Fruit fly (Drosophila melanogaster) whole organism, embryonic: ENCODE results near the gene CG2691.

Source experiments
- Atf-2 ChIP-seq: fragments of 200-800 bp; sonication (Bioruptor generic); optimal IDR thresholded peaks from 2 replicates; lab custom pipeline; 2016; ENCODE audit warnings: missing biosample characterization, missing genetic modification characterization
- Blimp-1 ChIP-seq: fragments of 200-800 bp; sonication (Bioruptor generic); optimal IDR thresholded peaks from 3 replicates; lab custom pipeline; 2018; ENCODE audit warnings: missing biosample characterization, missing genetic modification characterization, mild to moderate bottlenecking, moderate library complexity, missing genetic modification reagents
- CG10209 ChIP-seq: fragments of 200-800 bp; sonication (Bioruptor generic); optimal IDR thresholded peaks from 3 replicates; lab custom pipeline; 2017; ENCODE audit warnings: missing biosample characterization, mild to moderate bottlenecking, missing genetic modification characterization, missing genetic modification reagents
- CG10267 ChIP-seq: fragments of 200-800 bp; sonication (Bioruptor generic); optimal IDR thresholded peaks from 2 replicates; lab custom pipeline; 2018; ENCODE audit warnings: missing biosample characterization, mild to moderate bottlenecking, missing genetic modification characterization, moderate library complexity
- CG10959 ChIP-seq: fragments of 200-800 bp; sonication (Bioruptor generic); IDR thresholded peaks from 2 replicates; pipeline ENCODE4 v1.3.6; 2022; ENCODE audit warnings: missing biosample characterization, missing genetic modification characterization
- CG11504 ChIP-seq: fragments of 200-800 bp; sonication (Bioruptor generic); optimal IDR thresholded peaks from 3 replicates; lab custom pipeline; 2019; ENCODE audit warnings: missing biosample characterization, mild to moderate bottlenecking, missing genetic modification characterization, moderate library complexity
- CG11560 ChIP-seq: fragments of 200-800 bp; sonication (Bioruptor generic); IDR thresholded peaks from 3 replicates; pipeline ENCODE4 v1.3.6; 2022; ENCODE audit warnings: missing biosample characterization, missing genetic modification characterization
- CG12071 ChIP-seq: fragments of 200-800 bp; sonication (Bioruptor generic); optimal IDR thresholded peaks from 3 replicates; lab custom pipeline; 2018; ENCODE audit warnings: missing biosample characterization, mild to moderate bottlenecking, missing genetic modification characterization
- CG13123 ChIP-seq: fragments of 200-800 bp; sonication (Bioruptor generic); optimal IDR thresholded peaks from 2 replicates; lab custom pipeline; 2016; ENCODE audit warnings: missing biosample characterization, missing genetic modification characterization
- CG13296 ChIP-seq: fragments of 200-800 bp; sonication (Bioruptor generic); optimal IDR thresholded peaks from 3 replicates; lab custom pipeline; 2018; ENCODE audit warnings: missing biosample characterization, mild to moderate bottlenecking, missing genetic modification characterization
- CG14667 ChIP-seq: fragments of 200-800 bp; sonication (Bioruptor generic); IDR thresholded peaks from 2 replicates; pipeline ENCODE4 v1.3.6; 2022; ENCODE audit warnings: missing biosample characterization, missing genetic modification characterization
- CG1529 ChIP-seq: fragments of 200-800 bp; sonication (Bioruptor generic); optimal IDR thresholded peaks from 3 replicates; lab custom pipeline; 2018; ENCODE audit warnings: missing biosample characterization, missing genetic modification characterization
- CG15601 ChIP-seq: fragments of 200-800 bp; sonication (Bioruptor generic); optimal IDR thresholded peaks from 3 replicates; lab custom pipeline; 2019; ENCODE audit warnings: missing biosample characterization, mild to moderate bottlenecking, missing genetic modification characterization, moderate library complexity
- CG17359 ChIP-seq: fragments of 200-800 bp; sonication (Bioruptor generic); optimal IDR thresholded peaks from 3 replicates; lab custom pipeline; 2018; ENCODE audit warnings: missing biosample characterization, mild to moderate bottlenecking, missing genetic modification characterization, moderate library complexity
- CG1832 ChIP-seq: fragments of 200-800 bp; sonication (Bioruptor generic); optimal IDR thresholded peaks from 2 replicates; lab custom pipeline; 2017; ENCODE audit warnings: missing biosample characterization, mild to moderate bottlenecking, missing genetic modification characterization, inconsistent platforms
- CG2678 ChIP-seq: fragments of 200-800 bp; sonication (Bioruptor generic); optimal IDR thresholded peaks from 3 replicates; lab custom pipeline; 2019; ENCODE audit warnings: missing biosample characterization, mild to moderate bottlenecking, missing genetic modification characterization, moderate library complexity
- CG3407 ChIP-seq: fragments of 200-800 bp; sonication (Bioruptor generic); optimal IDR thresholded peaks from 2 replicates; lab custom pipeline; 2018; ENCODE audit warnings: missing biosample characterization, mild to moderate bottlenecking, missing genetic modification characterization
- CG4404 ChIP-seq: fragments of 200-800 bp; sonication (Bioruptor generic); IDR thresholded peaks from 2 replicates; pipeline ENCODE4 v1.3.6; 2022; ENCODE audit warnings: missing biosample characterization, missing genetic modification characterization
- CG4707 ChIP-seq: fragments of 200-800 bp; sonication (Bioruptor generic); optimal IDR thresholded peaks from 2 replicates; lab custom pipeline; 2018; ENCODE audit warnings: missing biosample characterization, mild to moderate bottlenecking, missing genetic modification characterization, moderate library complexity
- CG4820 ChIP-seq: fragments of 200-800 bp; sonication (Bioruptor generic); optimal IDR thresholded peaks from 3 replicates; lab custom pipeline; 2016; ENCODE audit warnings: missing biosample characterization, missing genetic modification characterization
- CG7357 ChIP-seq: fragments of 200-800 bp; sonication (Bioruptor generic); IDR thresholded peaks from 3 replicates; pipeline ENCODE4 v1.3.6; 2022; ENCODE audit warnings: missing biosample characterization, missing genetic modification characterization
- CG7786 ChIP-seq: fragments of 200-800 bp; sonication (Bioruptor generic); optimal IDR thresholded peaks from 2 replicates; lab custom pipeline; 2016; ENCODE audit warnings: missing biosample characterization, missing genetic modification characterization
- CG7928 ChIP-seq: fragments of 200-800 bp; sonication (Bioruptor generic); optimal IDR thresholded peaks from 2 replicates; lab custom pipeline; 2017; ENCODE audit warnings: missing biosample characterization, mild to moderate bottlenecking, missing genetic modification characterization
- CG8359 ChIP-seq: fragments of 200-800 bp; sonication (Bioruptor generic); optimal IDR thresholded peaks from 2 replicates; lab custom pipeline; 2017; ENCODE audit warnings: missing biosample characterization, mild to moderate bottlenecking, missing genetic modification characterization, borderline replicate concordance
- CG8924 ChIP-seq: fragments of 200-800 bp; optimal IDR thresholded peaks from 3 replicates; lab custom pipeline; 2019; ENCODE audit warnings: missing biosample characterization, mild to moderate bottlenecking, missing genetic modification characterization, moderate library complexity
- CoRest ChIP-seq: fragments of 200-800 bp; sonication (Bioruptor generic); optimal IDR thresholded peaks from 3 replicates; lab custom pipeline; 2018; ENCODE audit warnings: missing biosample characterization, mild to moderate bottlenecking, missing genetic modification characterization, moderate library complexity
- Fer2 ChIP-seq: fragments of 200-800 bp; sonication (Bioruptor generic); optimal IDR thresholded peaks from 2 replicates; lab custom pipeline; 2018; ENCODE audit warnings: missing biosample characterization, mild to moderate bottlenecking, missing genetic modification characterization, moderate library complexity
- Fer3 ChIP-seq: fragments of 200-800 bp; sonication (Bioruptor generic); optimal IDR thresholded peaks from 2 replicates; lab custom pipeline; 2018; ENCODE audit warnings: missing biosample characterization, mild to moderate bottlenecking, missing genetic modification characterization, moderate library complexity
- HHEX ChIP-seq: fragments of 200-800 bp; sonication (Bioruptor generic); optimal IDR thresholded peaks from 3 replicates; lab custom pipeline; 2017; ENCODE audit warnings: missing biosample characterization, mild to moderate bottlenecking, missing genetic modification characterization, missing genetic modification reagents
- NC2α ChIP-seq: fragments of 200-800 bp; sonication (Bioruptor generic); optimal IDR thresholded peaks from 2 replicates; lab custom pipeline; 2016; ENCODE audit warnings: missing biosample characterization, missing genetic modification characterization
- NFAT ChIP-seq: fragments of 200-800 bp; sonication (Bioruptor generic); IDR thresholded peaks from 2 replicates; pipeline ENCODE4 v1.3.6; 2022; ENCODE audit warnings: missing biosample characterization, missing genetic modification characterization
- Nf-YB ChIP-seq: fragments of 200-800 bp; sonication (Bioruptor generic); optimal IDR thresholded peaks from 3 replicates; lab custom pipeline; 2019; ENCODE audit warnings: missing biosample characterization, mild to moderate bottlenecking, missing genetic modification characterization, moderate library complexity
- NfI ChIP-seq: fragments of 200-800 bp; sonication (Bioruptor generic); optimal IDR thresholded peaks from 3 replicates; lab custom pipeline; 2018; ENCODE audit warnings: missing biosample characterization, mild to moderate bottlenecking, missing genetic modification characterization, moderate library complexity
- Sry-β ChIP-seq: fragments of 200-800 bp; sonication (Bioruptor generic); optimal IDR thresholded peaks from 2 replicates; lab custom pipeline; 2018; ENCODE audit warnings: missing biosample characterization, mild to moderate bottlenecking, missing genetic modification characterization, moderate library complexity
- YL-1 ChIP-seq: fragments of 200-800 bp; sonication (Bioruptor generic); optimal IDR thresholded peaks from 3 replicates; lab custom pipeline; 2017; ENCODE audit warnings: missing biosample characterization, mild to moderate bottlenecking, missing genetic modification characterization
- caup ChIP-seq: fragments of 200-800 bp; sonication (Bioruptor generic); optimal IDR thresholded peaks from 3 replicates; lab custom pipeline; 2017; ENCODE audit warnings: missing biosample characterization, mild to moderate bottlenecking, missing genetic modification characterization, moderate library complexity; ENCODE audit not compliant: severe bottlenecking
- cg ChIP-seq: fragments of 200-800 bp; sonication (Bioruptor generic); optimal IDR thresholded peaks from 3 replicates; lab custom pipeline; 2019; ENCODE audit warnings: missing biosample characterization, mild to moderate bottlenecking, missing genetic modification characterization, moderate library complexity
- chinmo ChIP-seq: fragments of 200-800 bp; sonication (Bioruptor generic); IDR thresholded peaks from 4 replicates; pipeline ENCODE4 v1.3.6; 2022; ENCODE audit warnings: missing biosample characterization, missing genetic modification characterization; ENCODE audit not compliant: partially characterized antibody
- dmrt11E ChIP-seq: fragments of 200-800 bp; sonication (Bioruptor generic); optimal IDR thresholded peaks from 3 replicates; lab custom pipeline; 2018; ENCODE audit warnings: missing biosample characterization, mild to moderate bottlenecking, missing genetic modification characterization, moderate library complexity
- ewg ChIP-seq: fragments of 200-800 bp; sonication (Bioruptor generic); optimal IDR thresholded peaks from 3 replicates; lab custom pipeline; 2017; ENCODE audit warnings: mild to moderate bottlenecking, missing biosample characterization, missing genetic modification reagents, missing genetic modification characterization
- fd96Cb ChIP-seq: fragments of 200-800 bp; sonication (Bioruptor generic); optimal IDR thresholded peaks from 2 replicates; lab custom pipeline; 2018; ENCODE audit warnings: missing biosample characterization, mild to moderate bottlenecking, missing genetic modification characterization, moderate library complexity
- grau ChIP-seq: fragments of 200-800 bp; optimal IDR thresholded peaks from 3 replicates; lab custom pipeline; 2019; ENCODE audit warnings: missing biosample characterization, mild to moderate bottlenecking, missing genetic modification characterization, moderate library complexity
- gsb-n ChIP-seq: fragments of 200-800 bp; sonication (Bioruptor generic); optimal IDR thresholded peaks from 3 replicates; lab custom pipeline; 2018; ENCODE audit warnings: missing biosample characterization, mild to moderate bottlenecking, missing genetic modification characterization
- gt ChIP-seq: fragments of 200-800 bp; sonication (Bioruptor generic); IDR thresholded peaks from 2 replicates; pipeline ENCODE4 v1.3.6; 2022; ENCODE audit warnings: missing biosample characterization, missing genetic modification characterization
- nom ChIP-seq: fragments of 200-800 bp; sonication (Bioruptor generic); optimal IDR thresholded peaks from 2 replicates; lab custom pipeline; 2017; ENCODE audit warnings: missing biosample characterization, missing genetic modification characterization, mild to moderate bottlenecking, moderate library complexity, missing genetic modification reagents
- sqz ChIP-seq: fragments of 200-800 bp; sonication (Bioruptor generic); optimal IDR thresholded peaks from 3 replicates; lab custom pipeline; 2018; ENCODE audit warnings: missing biosample characterization, mild to moderate bottlenecking, missing genetic modification characterization
- stc ChIP-seq: fragments of 200-800 bp; sonication (Bioruptor generic); IDR thresholded peaks from 2 replicates; pipeline ENCODE4 v1.3.6; 2022; ENCODE audit warnings: missing biosample characterization, missing genetic modification characterization
- toy ChIP-seq: fragments of 200-800 bp; sonication (Bioruptor generic); IDR thresholded peaks from 2 replicates; pipeline ENCODE4 v1.3.6; 2022; ENCODE audit warnings: missing biosample characterization, missing genetic modification characterization
- trem ChIP-seq: fragments of 200-800 bp; optimal IDR thresholded peaks from 3 replicates; lab custom pipeline; 2019; ENCODE audit warnings: missing biosample characterization, mild to moderate bottlenecking, missing genetic modification characterization, moderate library complexity
- unpg ChIP-seq: fragments of 200-800 bp; sonication (Bioruptor generic); optimal IDR thresholded peaks from 3 replicates; lab custom pipeline; 2018; ENCODE audit warnings: missing biosample characterization, mild to moderate bottlenecking, missing genetic modification characterization, moderate library complexity

Gene CG2691

dm6 chrX:13644696-13645393, 20.6 kb upstream of the CG2691 start (continued):
- TF ChIP-seq CG11504 (tag; lab: Kevin White, UChicago) (peak; percentile 44), fd96Cb (tag; lab: Kevin White, UChicago) (peak; percentile 40), toy (GFP tag; lab: Robert Waterston, UW) (no peak), CG4707 (peak; percentile 54), Sry-β (GFP tag; lab: Kevin White, UChicago) (peak; percentile 1), HHEX (peak; percentile 28), CG14667 (GFP tag; lab: Robert Waterston, UW) (no peak), trem (tag; lab: Kevin White, UChicago) (peak; percentile 12), CG13296 (GFP tag; lab: Kevin White, UChicago) (peak; percentile 1), CG10267 (tag; lab: Kevin White, UChicago) (peak; percentile 12), CG2678 (tag; lab: Kevin White, UChicago) (peak; percentile 63), chinmo (GFP tag; lab: Robert Waterston, UW) (peak; percentile 36; the same call in 2 of the 4 replicates), ewg (peak; percentile 6), CG15601 (tag; lab: Kevin White, UChicago) (peak; percentile 10), YL-1 (GFP tag; lab: Kevin White, UChicago) (peak; percentile 1), dmrt11E (tag; lab: Kevin White, UChicago) (no peak), cg (GFP tag; lab: Kevin White, UChicago) (no peak), Fer2 (tag; lab: Kevin White, UChicago) (no peak), grau (tag; lab: Kevin White, UChicago) (peak; percentile 23), CG10209 (GFP tag; lab: Kevin White, UChicago) (peak; percentile 46), stc (GFP tag; lab: Robert Waterston, UW) (no peak), gsb-n (tag; lab: Kevin White, UChicago) (peak; percentile 55), caup (peak; percentile 26), sqz (peak; percentile 31), CG8359 (peak; percentile 96), CG1529 (GFP tag; lab: Kevin White, UChicago) (peak; percentile 25), CG4404 (no peak), Nf-YB (GFP tag; lab: Kevin White, UChicago) (peak; percentile 23), NC2α (GFP tag; lab: Kevin White, UChicago) (no peak), CG1832 (no peak), nom (GFP tag; lab: Kevin White, UChicago) (peak; percentile 97), NfI (no peak), Fer3 (tag; lab: Kevin White, UChicago) (peak; percentile 36), Blimp-1 (peak; percentile 68), CG8924 (peak; percentile 19), unpg (peak; percentile 56), CG17359 (peak; percentile 63)

- peak; percentile 48 for TF ChIP-seq CG12071 (GFP tag; lab: Kevin White, UChicago)
- peak; percentile 10 for TF ChIP-seq CoRest
- no peak for TF ChIP-seq CG3407 (GFP tag; lab: Kevin White, UChicago)
- peak; percentile 31; the same call in 1 of the 3 replicates for TF ChIP-seq CG7357
- TF ChIP-seq CG13123 (GFP tag; lab: Kevin White, UChicago): no peak
- no peak for TF ChIP-seq CG7928
- no peak for TF ChIP-seq CG11560 (tag; lab: Robert Waterston, UW)
- TF ChIP-seq gt (GFP tag; lab: Robert Waterston, UW): no peak
- peak; percentile 54 for TF ChIP-seq CG4820
- TF ChIP-seq NFAT (GFP tag; lab: Robert Waterston, UW): peak; percentile 84; the same call in 1 of the 2 replicates
- TF ChIP-seq CG7786 (GFP tag; lab: Kevin White, UChicago): peak; percentile 30
- peak; percentile 40; the same call in 1 of the 2 replicates for TF ChIP-seq CG10959
- peak; percentile 19 for TF ChIP-seq Atf-2 (GFP tag; lab: Kevin White, UChicago)
Measured at dm6 chrX:13643961-13644360, 19.8 kb upstream of the CG2691 start.
